Fruit fly (Drosophila melanogaster) whole organism, embryonic: ENCODE results near the gene Rpt5.

ENCODE experiments used
- CG10366 ChIP-seq: fragments of 200-800 bp; sonication (Bioruptor generic); IDR thresholded peaks from 2 replicates; pipeline ENCODE4 v1.3.6; 2022; ENCODE audit warnings: missing biosample characterization, missing genetic modification characterization
- CG11247 ChIP-seq: fragments of 200-800 bp; sonication (Bioruptor generic); IDR thresholded peaks from 2 replicates; pipeline ENCODE4 v1.3.6; 2022; ENCODE audit warnings: missing biosample characterization, missing genetic modification characterization
- psq ChIP-seq: fragments of 200-800 bp; sonication (Bioruptor generic); optimal IDR thresholded peaks from 2 replicates; lab custom pipeline; 2017; ENCODE audit warnings: missing biosample characterization, missing genetic modification characterization

- TF ChIP-seq CG10366 (no peak), CG11247 (GFP tag; lab: Robert Waterston, UW) (no peak), psq (GFP tag; lab: Kevin White, UChicago) (no peak)
These were observed 38.8 kb downstream of the Rpt5 start for dm6 chr3R:23791491-23791890.
